Fruit fly (Drosophila melanogaster) whole organism, embryonic: ENCODE data around the gene CG17230.

Source experiments
- ATbp ChIP-seq: fragments of 200-800 bp; sonication (Bioruptor generic); optimal IDR thresholded peaks from 2 replicates; lab custom pipeline; 2017; ENCODE audit warnings: missing biosample characterization, mild to moderate bottlenecking, missing genetic modification characterization, missing genetic modification reagents
- Bgb ChIP-seq: fragments of 200-800 bp; sonication (Bioruptor generic); IDR thresholded peaks from 2 replicates; pipeline ENCODE4 v1.3.6; 2022; ENCODE audit warnings: missing biosample characterization, missing genetic modification characterization; ENCODE audit not compliant: partially characterized antibody
- CG11696 ChIP-seq: fragments of 200-800 bp; sonication (Bioruptor generic); IDR thresholded peaks from 2 replicates; pipeline ENCODE4 v1.3.6; 2022; ENCODE audit warnings: missing biosample characterization, missing genetic modification characterization
- CG12659 ChIP-seq: fragments of 200-800 bp; sonication (Bioruptor generic); optimal IDR thresholded peaks from 3 replicates; lab custom pipeline; 2017; ENCODE audit warnings: mild to moderate bottlenecking, missing biosample characterization, missing genetic modification reagents, missing genetic modification characterization
- CG12942 ChIP-seq: fragments of 200-800 bp; sonication (Bioruptor generic); optimal IDR thresholded peaks from 3 replicates; lab custom pipeline; 2016; ENCODE audit warnings: missing biosample characterization, missing genetic modification characterization
- CG13287 ChIP-seq: fragments of 200-800 bp; sonication (Bioruptor generic); IDR thresholded peaks from 2 replicates; pipeline ENCODE4 v1.3.6; 2022; ENCODE audit warnings: missing biosample characterization, missing genetic modification characterization; ENCODE audit not compliant: partially characterized antibody
- CG14667 ChIP-seq: fragments of 200-800 bp; sonication (Bioruptor generic); IDR thresholded peaks from 2 replicates; pipeline ENCODE4 v1.3.6; 2022; ENCODE audit warnings: missing biosample characterization, missing genetic modification characterization
- CG14710 ChIP-seq: fragments of 200-800 bp; sonication (Bioruptor generic); optimal IDR thresholded peaks from 3 replicates; lab custom pipeline; 2019; ENCODE audit warnings: missing biosample characterization, mild to moderate bottlenecking, missing genetic modification characterization, moderate library complexity
- CG15479 ChIP-seq: fragments of 200-800 bp; sonication (Bioruptor generic); optimal IDR thresholded peaks from 3 replicates; lab custom pipeline; 2019; ENCODE audit warnings: missing biosample characterization, mild to moderate bottlenecking, missing genetic modification characterization, moderate library complexity
- CG15514 ChIP-seq: fragments of 200-800 bp; sonication (Bioruptor generic); optimal IDR thresholded peaks from 3 replicates; lab custom pipeline; 2017; ENCODE audit warnings: missing biosample characterization, missing genetic modification characterization, mild to moderate bottlenecking, moderate library complexity, missing genetic modification reagents
- CG1602 ChIP-seq: fragments of 200-800 bp; sonication (Bioruptor generic); optimal IDR thresholded peaks from 3 replicates; lab custom pipeline; 2016; ENCODE audit warnings: missing biosample characterization, missing genetic modification characterization
- CG16779 ChIP-seq: fragments of 200-800 bp; sonication (Bioruptor generic); IDR thresholded peaks from 2 replicates; pipeline ENCODE4 v1.3.6; 2022; ENCODE audit warnings: missing biosample characterization, missing genetic modification characterization
- CG16813 ChIP-seq: fragments of 200-800 bp; sonication (Bioruptor generic); IDR thresholded peaks from 3 replicates; pipeline ENCODE4 v1.3.6; 2022; ENCODE audit warnings: missing biosample characterization, missing genetic modification characterization; ENCODE audit not compliant: partially characterized antibody
- CG18599 ChIP-seq: fragments of 200-800 bp; sonication (Bioruptor generic); optimal IDR thresholded peaks from 3 replicates; lab custom pipeline; 2017; ENCODE audit warnings: missing biosample characterization, missing genetic modification characterization, mild to moderate bottlenecking, moderate library complexity, missing genetic modification reagents
- CG18764 ChIP-seq: fragments of 200-800 bp; sonication (Bioruptor generic); optimal IDR thresholded peaks from 3 replicates; lab custom pipeline; 2016; ENCODE audit warnings: missing biosample characterization, missing genetic modification characterization
- CG34224 ChIP-seq: fragments of 200-800 bp; sonication (Bioruptor generic); IDR thresholded peaks from 3 replicates; pipeline ENCODE4 v1.3.6; 2022; ENCODE audit warnings: missing biosample characterization, missing genetic modification characterization; ENCODE audit not compliant: partially characterized antibody
- CG34422 ChIP-seq: fragments of 200-800 bp; sonication (Bioruptor generic); IDR thresholded peaks from 3 replicates; pipeline ENCODE4 v1.3.6; 2022; ENCODE audit warnings: missing biosample characterization, missing genetic modification characterization
- CG4360 ChIP-seq: fragments of 200-800 bp; sonication (Bioruptor generic); IDR thresholded peaks from 2 replicates; pipeline ENCODE4 v1.3.6; 2022; ENCODE audit warnings: missing biosample characterization, missing genetic modification characterization
- CG4424 ChIP-seq: fragments of 200-800 bp; sonication (Bioruptor generic); optimal IDR thresholded peaks from 3 replicates; lab custom pipeline; 2016; ENCODE audit warnings: missing biosample characterization, missing genetic modification characterization
- CG6254 ChIP-seq: fragments of 200-800 bp; sonication (Bioruptor generic); optimal IDR thresholded peaks from 3 replicates; lab custom pipeline; 2017; ENCODE audit warnings: mild to moderate bottlenecking, missing biosample characterization, missing genetic modification reagents, missing genetic modification characterization
- CG6272 ChIP-seq: fragments of 200-800 bp; sonication (Bioruptor generic); IDR thresholded peaks from 2 replicates; pipeline ENCODE4 v1.3.6; 2022; ENCODE audit warnings: missing biosample characterization, missing genetic modification characterization
- CG8359 ChIP-seq: fragments of 200-800 bp; sonication (Bioruptor generic); optimal IDR thresholded peaks from 2 replicates; lab custom pipeline; 2017; ENCODE audit warnings: missing biosample characterization, mild to moderate bottlenecking, missing genetic modification characterization, borderline replicate concordance
- CG9932 ChIP-seq: fragments of 200-800 bp; sonication (Bioruptor generic); IDR thresholded peaks from 2 replicates; pipeline ENCODE4 v1.3.6; 2022; ENCODE audit warnings: missing biosample characterization, missing genetic modification characterization
- CTCF ChIP-seq: fragments of 200-800 bp; sonication (Bioruptor generic); optimal IDR thresholded peaks from 2 replicates; lab custom pipeline; 2017; ENCODE audit warnings: missing biosample characterization, mild to moderate bottlenecking, missing genetic modification characterization, moderate library complexity
- CrebB ChIP-seq: fragments of 200-800 bp; sonication (Bioruptor generic); optimal IDR thresholded peaks from 3 replicates; lab custom pipeline; 2018; ENCODE audit warnings: missing biosample characterization, mild to moderate bottlenecking, missing genetic modification characterization
- Dad ChIP-seq: fragments of 200-800 bp; sonication (Bioruptor generic); optimal IDR thresholded peaks from 3 replicates; lab custom pipeline; 2016; ENCODE audit warnings: missing biosample characterization, missing genetic modification characterization
- Dfd ChIP-seq, 2 experiments: fragments of >200 bp; optimal IDR thresholded peaks; 2 replicates each; lab custom pipeline; 2017; ENCODE audit warnings: missing biosample characterization in 2 of 2, missing genetic modification characterization in 2 of 2
- Dip2 ChIP-seq: fragments of 200-800 bp; sonication (Bioruptor generic); IDR thresholded peaks from 2 replicates; pipeline ENCODE4 v1.3.6; 2022; ENCODE audit warnings: missing biosample characterization, missing genetic modification characterization
- Dip3 ChIP-seq: fragments of 200-800 bp; sonication (Bioruptor generic); optimal IDR thresholded peaks from 3 replicates; lab custom pipeline; 2016; ENCODE audit warnings: missing biosample characterization, missing genetic modification characterization
- Dref ChIP-seq: fragments of 200-800 bp; sonication (Bioruptor generic); IDR thresholded peaks from 2 replicates; pipeline ENCODE4 v1.3.6; 2022; ENCODE audit warnings: missing biosample characterization, missing genetic modification characterization
- Fer2 ChIP-seq: fragments of 200-800 bp; sonication (Bioruptor generic); optimal IDR thresholded peaks from 2 replicates; lab custom pipeline; 2018; ENCODE audit warnings: missing biosample characterization, mild to moderate bottlenecking, missing genetic modification characterization, moderate library complexity
- HLH4C ChIP-seq: fragments of 200-800 bp; sonication (Bioruptor generic); IDR thresholded peaks from 3 replicates; pipeline ENCODE4 v1.3.6; 2022; ENCODE audit warnings: missing biosample characterization, missing genetic modification characterization; ENCODE audit not compliant: partially characterized antibody
- MESR4 ChIP-seq: fragments of 200-800 bp; sonication (Bioruptor generic); optimal IDR thresholded peaks from 2 replicates; lab custom pipeline; 2018; ENCODE audit warnings: missing biosample characterization, mild to moderate bottlenecking, missing genetic modification characterization, moderate library complexity
- Taf1 ChIP-seq: fragments of 200-800 bp; sonication (Bioruptor generic); IDR thresholded peaks from 2 replicates; pipeline ENCODE4 v1.3.6; 2022; ENCODE audit warnings: missing biosample characterization, missing genetic modification characterization
- ham ChIP-seq: fragments of 200-800 bp; sonication (Bioruptor generic); IDR thresholded peaks from 2 replicates; pipeline ENCODE4 v1.3.6; 2022; ENCODE audit warnings: missing biosample characterization, missing genetic modification characterization
- hbn ChIP-seq: fragments of 200-800 bp; sonication (Bioruptor generic); IDR thresholded peaks from 2 replicates; pipeline ENCODE4 v1.3.6; 2022; ENCODE audit warnings: missing biosample characterization, missing genetic modification characterization; ENCODE audit not compliant: partially characterized antibody
- insv ChIP-seq, 2 experiments: fragments of 200-800 bp; sonication (Bioruptor generic); optimal IDR thresholded peaks; 3 replicates each; lab custom pipeline; 2016 to 2018; ENCODE audit warnings: missing biosample characterization in 2 of 2, missing genetic modification characterization in 2 of 2
- jumu ChIP-seq: fragments of 200-800 bp; sonication (Bioruptor generic); optimal IDR thresholded peaks from 3 replicates; lab custom pipeline; 2016; ENCODE audit warnings: missing biosample characterization, missing genetic modification characterization
- kah ChIP-seq: fragments of 200-800 bp; sonication (Bioruptor generic); optimal IDR thresholded peaks from 2 replicates; lab custom pipeline; 2018; ENCODE audit warnings: missing biosample characterization, mild to moderate bottlenecking, missing genetic modification characterization
- onecut ChIP-seq: fragments of 200-800 bp; sonication (Bioruptor generic); IDR thresholded peaks from 2 replicates; pipeline ENCODE4 v1.3.6; 2022; ENCODE audit warnings: missing biosample characterization, missing genetic modification characterization
- pzg ChIP-seq: fragments of 200-800 bp; sonication (Bioruptor generic); optimal IDR thresholded peaks from 3 replicates; lab custom pipeline; 2018; ENCODE audit warnings: missing biosample characterization, mild to moderate bottlenecking, missing genetic modification characterization, moderate library complexity
- rib ChIP-seq: fragments of 200-800 bp; sonication (Bioruptor generic); IDR thresholded peaks from 2 replicates; pipeline ENCODE4 v1.3.6; 2022; ENCODE audit warnings: missing biosample characterization, missing genetic modification characterization
- sens ChIP-seq: fragments of 200-800 bp; sonication (Bioruptor generic); peaks from one replicate; lab custom pipeline; 2016; ENCODE audit warnings: missing biosample characterization, missing genetic modification characterization
- sima ChIP-seq: fragments of 200-800 bp; sonication (Bioruptor generic); optimal IDR thresholded peaks from 2 replicates; lab custom pipeline; 2016; ENCODE audit warnings: missing biosample characterization, missing genetic modification characterization
- sug ChIP-seq: fragments of 200-800 bp; optimal IDR thresholded peaks from 2 replicates; lab custom pipeline; 2019; ENCODE audit warnings: missing biosample characterization, mild to moderate bottlenecking, missing genetic modification characterization, moderate library complexity
- tna ChIP-seq: fragments of 200-800 bp; sonication (Bioruptor generic); IDR thresholded peaks from 2 replicates; pipeline ENCODE4 v1.3.6; 2022; ENCODE audit warnings: missing biosample characterization, missing genetic modification characterization; ENCODE audit not compliant: partially characterized antibody
- unc-4 ChIP-seq: fragments of 200-800 bp; sonication (Bioruptor generic); IDR thresholded peaks from 2 replicates; pipeline ENCODE4 v1.3.6; 2022; ENCODE audit warnings: missing biosample characterization, missing genetic modification characterization; ENCODE audit not compliant: partially characterized antibody
- usp ChIP-seq: fragments of >200 bp; optimal IDR thresholded peaks from 2 replicates; lab custom pipeline; 2017; ENCODE audit warnings: missing biosample characterization, missing genetic modification characterization
- vnd ChIP-seq: fragments of 200-800 bp; sonication (Bioruptor generic); IDR thresholded peaks from 3 replicates; pipeline ENCODE4 v1.3.6; 2022; ENCODE audit warnings: missing biosample characterization, missing genetic modification characterization; ENCODE audit not compliant: partially characterized antibody
- yki ChIP-seq: fragments of >200 bp; optimal IDR thresholded peaks from 3 replicates; lab custom pipeline; 2018
- zf30C ChIP-seq: fragments of 200-800 bp; sonication (Bioruptor generic); optimal IDR thresholded peaks from 3 replicates; lab custom pipeline; 2018; ENCODE audit warnings: missing biosample characterization, mild to moderate bottlenecking, missing genetic modification characterization

Gene CG17230

dm6 chr3R:11407733-11408134 lies 29.9 kb upstream of the CG17230 start, which contains the start of gene mRpL40 (continued):
- peak; percentile 81 for TF ChIP-seq CG15479 (GFP tag; lab: Kevin White, UChicago)
- no peak for TF ChIP-seq CG16779
- TF ChIP-seq CTCF (GFP tag; lab: Kevin White, UChicago) = peak; percentile 27
- 0 out of 3 replicates have a peak, but pooled peaks have one; percentile 14 for TF ChIP-seq vnd
- no peak for TF ChIP-seq zf30C
- TF ChIP-seq CG8359 (GFP tag; lab: Kevin White, UChicago) = no peak
- no peak for TF ChIP-seq ham (GFP tag; lab: Robert Waterston, UW)
- TF ChIP-seq CG14710 (tag; lab: Kevin White, UChicago) = peak; percentile 19
- no peak for TF ChIP-seq Taf1
- peak; percentile 32 for TF ChIP-seq sens (GFP tag; lab: Kevin White, UChicago)
- TF ChIP-seq tna (GFP tag; lab: Robert Waterston, UW) = no peak
- TF ChIP-seq CG11696 (GFP tag; lab: Robert Waterston, UW) = no peak
- TF ChIP-seq jumu (GFP tag; lab: Kevin White, UChicago) = no peak
- TF ChIP-seq CG34224 (GFP tag; lab: Robert Waterston, UW) = peak; percentile 69
- no peak for TF ChIP-seq Dip2 (GFP tag; lab: Robert Waterston, UW)
- TF ChIP-seq CG6254 (GFP tag; lab: Kevin White, UChicago) = no peak
- TF ChIP-seq CG4360 = no peak
- peak; percentile 66 for TF ChIP-seq pzg (GFP tag; lab: Kevin White, UChicago)
- no peak for TF ChIP-seq Dip3 (GFP tag; lab: Kevin White, UChicago)
- no peak for TF ChIP-seq yki (lab: Kevin White, UChicago)
- TF ChIP-seq CG6272 = no peak
- TF ChIP-seq insv (GFP tag; optimal IDR thresholded peaks at IDR 0.05; lab: Kevin White, UChicago) = peak; percentile 4 to 95
- no peak for TF ChIP-seq CG34422 (GFP tag; lab: Robert Waterston, UW)
- no peak for TF ChIP-seq sima (GFP tag; lab: Kevin White, UChicago)
- peak; percentile 47; the same call in 1 of the 3 replicates for TF ChIP-seq HLH4C
- no peak for TF ChIP-seq CG9932 (GFP tag; lab: Robert Waterston, UW)
- no peak for TF ChIP-seq CG4424 (GFP tag; lab: Kevin White, UChicago)
- TF ChIP-seq ATbp (GFP tag; lab: Kevin White, UChicago) = no peak
- TF ChIP-seq CG12659 (GFP tag; lab: Kevin White, UChicago) = peak; percentile 21
- no peak for TF ChIP-seq CG1602
- peak; percentile 45; the same call in 2 of the 3 replicates for TF ChIP-seq CG16813
- no peak for TF ChIP-seq usp (GFP tag; lab: Kevin White, UChicago)
- TF ChIP-seq Dref (GFP tag; lab: Robert Waterston, UW) = peak; percentile 78
- TF ChIP-seq CG12942 = no peak
- TF ChIP-seq CG18764 = no peak
- no peak for TF ChIP-seq CG14667 (GFP tag; lab: Robert Waterston, UW)
- peak; percentile 74 for TF ChIP-seq MESR4
- no peak for TF ChIP-seq sug (tag; lab: Kevin White, UChicago)
- TF ChIP-seq CrebB (tag; lab: Kevin White, UChicago) = no peak
- no peak for TF ChIP-seq Dad (GFP tag; lab: Kevin White, UChicago)
- TF ChIP-seq unc-4 (GFP tag; lab: Robert Waterston, UW) = peak; percentile 49
- 0 out of 2 replicates have a peak, but pooled peaks have one; percentile 19 for TF ChIP-seq rib
- TF ChIP-seq Fer2 (tag; lab: Kevin White, UChicago) = no peak
- peak; percentile 39 for TF ChIP-seq onecut (GFP tag; lab: Robert Waterston, UW)
- TF ChIP-seq Dfd (GFP tag; optimal IDR thresholded peaks at IDR 0.05; lab: Kevin White, UChicago) = no peak
- no peak for TF ChIP-seq kah (GFP tag; lab: Kevin White, UChicago)
- TF ChIP-seq hbn (GFP tag; lab: Robert Waterston, UW) = peak; percentile 47
- TF ChIP-seq CG15514 (GFP tag; lab: Kevin White, UChicago) = peak; percentile 21
- TF ChIP-seq CG18599 (GFP tag; lab: Kevin White, UChicago) = no peak
- TF ChIP-seq Bgb (GFP tag; lab: Robert Waterston, UW) = no peak; the same call in 1 of the 2 replicates
- TF ChIP-seq CG13287 = peak; percentile 73
